Worm (Caenorhabditis elegans): ENCODE measurements around the gene skpo-2.

DNA sequence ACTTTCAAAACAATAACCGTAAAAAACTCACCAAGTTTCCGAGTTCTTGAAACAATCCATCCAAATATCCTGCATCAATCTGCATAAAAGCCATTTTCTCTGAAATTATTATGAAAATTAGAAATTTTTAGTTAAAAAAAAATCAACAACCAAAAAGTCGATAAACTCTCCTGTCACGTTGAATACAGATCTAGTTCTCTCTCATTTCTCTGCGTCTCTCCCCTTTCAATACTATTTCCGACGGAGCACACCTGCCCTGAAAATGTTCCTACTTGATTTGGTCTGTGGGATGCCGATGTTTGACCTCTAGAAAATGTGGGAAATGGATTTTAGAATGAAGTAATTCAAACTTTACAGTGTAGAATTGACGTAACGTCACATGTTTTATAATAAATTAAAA lies 48.8 kb downstream of the skpo-2 start, which contains the start of gene T06D4.6:
- TF ChIP-seq nhr-237 (tag; optimal IDR thresholded peaks at IDR 0.05): no peak
- no peak for TF ChIP-seq Y75B8A.6 (GFP tag; IDR thresholded peaks at IDR 0.05)
- no peak for TF ChIP-seq nhr-6 (tag; optimal IDR thresholded peaks at IDR 0.05)
